Worm (Caenorhabditis elegans): ENCODE results near the gene Y102A11A.2.

The Y102A11A.2 gene

DNA sequence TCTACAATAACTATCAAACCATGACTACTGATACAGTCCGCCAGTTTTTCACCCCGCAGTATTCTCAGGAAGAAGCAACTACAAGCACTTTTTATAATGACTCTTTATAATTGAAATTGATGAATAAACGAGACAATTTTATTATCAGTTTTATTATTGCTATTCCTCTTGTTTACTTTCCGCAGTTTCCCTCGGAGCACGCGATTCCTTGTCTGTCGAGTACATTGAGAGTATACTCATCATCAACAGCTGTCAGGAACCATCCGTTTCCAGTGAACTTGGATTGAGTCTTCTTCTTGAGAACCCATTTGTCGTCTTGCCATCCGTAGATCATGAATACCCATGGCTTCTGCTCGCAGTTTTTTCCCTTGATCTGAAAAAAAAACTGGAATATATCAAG, 4.4 kb downstream of the Y102A11A.2 start:
- TF ChIP-seq sox-2 (GFP tag; IDR thresholded peaks at IDR 0.05): no peak
- no peak for TF ChIP-seq mec-3 (tag; optimal IDR thresholded peaks at IDR 0.05; ENCODE audit: borderline replicate concordance)
- TF ChIP-seq C08G9.2 (tag; optimal IDR thresholded peaks at IDR 0.05): no peak
- TF ChIP-seq ceh-6 (GFP tag; optimal IDR thresholded peaks at IDR 0.05): no peak
- TF ChIP-seq eyg-1 (tag; optimal IDR thresholded peaks at IDR 0.05): no peak
- TF ChIP-seq hlh-15 (tag; optimal IDR thresholded peaks at IDR 0.05): no peak
- no peak for TF ChIP-seq ceh-18 (tag; optimal IDR thresholded peaks at IDR 0.05)
- no peak for TF ChIP-seq pha-4 (tag; optimal IDR thresholded peaks at IDR 0.05)
- no peak for TF ChIP-seq K09A11.1 (tag; optimal IDR thresholded peaks at IDR 0.05; ENCODE audit: insufficient read depth)

DNA sequence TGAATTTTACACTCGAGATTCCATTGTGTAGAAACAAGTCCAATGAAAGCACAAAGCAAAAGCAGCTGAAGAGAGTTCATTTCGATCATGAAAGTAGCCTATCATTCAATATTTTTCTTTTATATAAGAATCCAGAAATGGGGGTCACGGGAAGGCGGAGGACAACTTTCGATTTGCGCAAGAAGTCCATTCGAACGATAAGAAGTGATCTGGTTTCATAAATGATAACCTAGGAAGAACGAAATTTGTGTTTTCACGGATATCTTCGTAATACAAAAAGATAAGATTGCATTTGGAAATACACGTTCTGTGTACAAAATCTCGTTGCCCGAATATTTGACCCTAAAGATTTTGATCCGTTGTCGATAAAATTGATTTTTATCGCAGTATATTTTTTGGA, 5.0 kb downstream of the Y102A11A.2 start, which contains the start of gene Y102A11A.5:
Y102A11A.5 (minus strand) TSS at position 175 of the 400 bp plus-strand sequence.
- TF ChIP-seq fkh-6 (tag; optimal IDR thresholded peaks at IDR 0.05) (no peak), hlh-13 (GFP tag; optimal IDR thresholded peaks at IDR 0.05) (no peak), pha-2 (tag; optimal IDR thresholded peaks at IDR 0.05) (no peak), sox-2 (GFP tag; IDR thresholded peaks at IDR 0.05) (no peak), rnt-1 (tag; optimal IDR thresholded peaks at IDR 0.05) (no peak), tbx-7 (tag; optimal IDR thresholded peaks at IDR 0.05) (no peak), pag-3 (tag; optimal IDR thresholded peaks at IDR 0.05; ENCODE audit: borderline replicate concordance) (no peak), Y22D7AL.16 (tag; optimal IDR thresholded peaks at IDR 0.05) (no peak), che-1 (tag; optimal IDR thresholded peaks at IDR 0.05) (no peak), nhr-232 (tag; optimal IDR thresholded peaks at IDR 0.05) (no peak), tbx-2 (tag; optimal IDR thresholded peaks at IDR 0.05) (no peak), ceh-2 (tag; optimal IDR thresholded peaks at IDR 0.05) (no peak), ceh-9 (tag; optimal IDR thresholded peaks at IDR 0.05) (no peak), mec-3 (tag; optimal IDR thresholded peaks at IDR 0.05; ENCODE audit: borderline replicate concordance) (no peak), syd-9 (tag; optimal IDR thresholded peaks at IDR 0.05) (no peak), ceh-45 (GFP tag; IDR thresholded peaks at IDR 0.05) (no peak), ama-1 (optimal IDR thresholded peaks at IDR 0.05) (no peak), nfya-1 (tag; optimal IDR thresholded peaks at IDR 0.05) (no peak)

DNA sequence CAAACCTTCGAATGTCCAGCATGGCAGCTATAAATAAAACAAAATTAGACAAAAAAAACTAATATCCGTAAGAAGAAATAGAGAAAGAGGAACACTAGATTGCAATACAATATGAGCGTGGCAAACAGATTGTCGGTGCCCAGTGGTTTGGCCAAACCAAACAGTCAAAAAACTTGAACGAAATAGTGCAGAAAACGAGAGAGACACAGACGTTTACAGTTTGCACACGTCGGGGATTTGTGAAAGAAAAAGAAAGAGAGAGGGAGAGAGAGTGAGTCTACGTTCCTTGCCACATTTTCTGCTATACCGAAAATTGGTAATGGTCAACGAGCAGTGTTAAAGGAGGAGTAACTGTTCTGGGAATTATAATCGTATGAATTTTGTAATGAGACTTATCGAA, 8.7 kb downstream of the Y102A11A.2 start, which contains the start of gene ergi-1:
ergi-1 (minus strand) TSS at position 101 of the 400 bp plus-strand sequence.
- TF ChIP-seq unc-86 (tag; optimal IDR thresholded peaks at IDR 0.05) (no peak), tbx-2 (tag; optimal IDR thresholded peaks at IDR 0.05) (no peak), rnt-1 (tag; optimal IDR thresholded peaks at IDR 0.05) (no peak), T23F11.4 (GFP tag; optimal IDR thresholded peaks at IDR 0.05) (no peak), ceh-24 (tag; optimal IDR thresholded peaks at IDR 0.05) (no peak), ceh-2 (tag; optimal IDR thresholded peaks at IDR 0.05) (no peak), nhr-11 (tag; optimal IDR thresholded peaks at IDR 0.05) (no peak), ceh-45 (GFP tag; IDR thresholded peaks at IDR 0.05) (no peak), unc-3 (GFP tag; conservative IDR thresholded peaks at IDR 0.05) (no peak), unc-3 (tag; optimal IDR thresholded peaks at IDR 0.05) (no peak)

DNA sequence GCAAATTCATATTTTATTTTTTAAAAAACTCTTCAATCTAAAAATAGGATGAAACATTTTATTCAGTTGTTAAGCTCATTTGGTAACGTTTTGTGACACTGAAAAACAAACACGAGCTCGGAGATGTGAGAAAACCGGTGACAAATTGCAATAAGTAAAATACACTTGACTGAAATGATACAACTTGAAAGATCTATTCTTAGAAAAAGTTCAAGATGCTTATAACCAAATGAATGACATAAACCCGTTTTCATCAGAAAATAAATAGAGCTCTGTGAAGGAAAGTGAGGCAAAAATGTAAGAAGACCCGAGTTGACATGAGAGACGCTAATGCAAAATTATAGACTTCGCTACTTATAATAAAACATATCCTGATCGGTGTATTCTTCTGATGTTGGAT, 12.9 kb downstream of the Y102A11A.2 start, which contains the start of gene smex-2:
smex-2 (minus strand) TSS at position 101 of the 400 bp plus-strand sequence.
- TF ChIP-seq gmeb-2 (tag; optimal IDR thresholded peaks at IDR 0.05) (no peak), ceh-2 (tag; optimal IDR thresholded peaks at IDR 0.05) (no peak), ceh-22 (tag; optimal IDR thresholded peaks at IDR 0.05) (no peak), ceh-48 (tag; optimal IDR thresholded peaks at IDR 0.05) (no peak), ttx-3 (tag; optimal IDR thresholded peaks at IDR 0.05) (no peak), Y22D7AL.16 (tag; optimal IDR thresholded peaks at IDR 0.05) (no peak), ceh-18 (tag; optimal IDR thresholded peaks at IDR 0.05) (no peak), elt-4 (tag; optimal IDR thresholded peaks at IDR 0.05) (no peak), ets-4 (tag; optimal IDR thresholded peaks at IDR 0.05) (no peak), C08G9.2 (tag; optimal IDR thresholded peaks at IDR 0.05) (no peak), T23F11.4 (GFP tag; optimal IDR thresholded peaks at IDR 0.05) (no peak), nhr-232 (tag; optimal IDR thresholded peaks at IDR 0.05) (no peak), hlh-30 (tag; optimal IDR thresholded peaks at IDR 0.05; ENCODE audit: insufficient read depth) (no peak), pag-3 (tag; optimal IDR thresholded peaks at IDR 0.05; ENCODE audit: borderline replicate concordance) (no peak), zip-5 (tag; optimal IDR thresholded peaks at IDR 0.05) (no peak), tbx-2 (tag; optimal IDR thresholded peaks at IDR 0.05) (no peak), sox-4 (tag; optimal IDR thresholded peaks at IDR 0.05) (no peak), K09A11.1 (tag; optimal IDR thresholded peaks at IDR 0.05; ENCODE audit: insufficient read depth) (no peak), sox-2 (GFP tag; IDR thresholded peaks at IDR 0.05) (no peak)

All from whole organism, late embryonic.